Worm (Caenorhabditis elegans): ENCODE data around the gene Y47D3A.34.

- no peak for TF ChIP-seq mep-1 (tag; optimal IDR thresholded peaks at IDR 0.05)
- TF ChIP-seq nhr-76 (tag; optimal IDR thresholded peaks at IDR 0.05) = no peak
- TF ChIP-seq snpc-4 (tag; optimal IDR thresholded peaks at IDR 0.05) = no peak
- no peak for TF ChIP-seq nhr-11 (tag; optimal IDR thresholded peaks at IDR 0.05)
- TF ChIP-seq blmp-1 (tag; optimal IDR thresholded peaks at IDR 0.05) = no peak
- TF ChIP-seq tbx-2 (tag; optimal IDR thresholded peaks at IDR 0.05) = no peak
- TF ChIP-seq nhr-19 (GFP tag; conservative IDR thresholded peaks at IDR 0.05) = no peak
- TF ChIP-seq mef-2 (tag; optimal IDR thresholded peaks at IDR 0.05) = no peak
- no peak for TF ChIP-seq xbp-1 (tag; optimal IDR thresholded peaks at IDR 0.05)
- TF ChIP-seq mdl-1 (tag; optimal IDR thresholded peaks at IDR 0.05) = no peak
- no peak for TF ChIP-seq sptf-1 (tag; optimal IDR thresholded peaks at IDR 0.05)
- no peak for TF ChIP-seq elt-3 (tag; optimal IDR thresholded peaks at IDR 0.05)
These were observed 49.0 kb upstream of the Y47D3A.34 start for ce11 chrIII:11283648-11284047.
